Fruit fly (Drosophila melanogaster): Measurements from ENCODE around the gene CG10516.

The CG10516 gene

DNA sequence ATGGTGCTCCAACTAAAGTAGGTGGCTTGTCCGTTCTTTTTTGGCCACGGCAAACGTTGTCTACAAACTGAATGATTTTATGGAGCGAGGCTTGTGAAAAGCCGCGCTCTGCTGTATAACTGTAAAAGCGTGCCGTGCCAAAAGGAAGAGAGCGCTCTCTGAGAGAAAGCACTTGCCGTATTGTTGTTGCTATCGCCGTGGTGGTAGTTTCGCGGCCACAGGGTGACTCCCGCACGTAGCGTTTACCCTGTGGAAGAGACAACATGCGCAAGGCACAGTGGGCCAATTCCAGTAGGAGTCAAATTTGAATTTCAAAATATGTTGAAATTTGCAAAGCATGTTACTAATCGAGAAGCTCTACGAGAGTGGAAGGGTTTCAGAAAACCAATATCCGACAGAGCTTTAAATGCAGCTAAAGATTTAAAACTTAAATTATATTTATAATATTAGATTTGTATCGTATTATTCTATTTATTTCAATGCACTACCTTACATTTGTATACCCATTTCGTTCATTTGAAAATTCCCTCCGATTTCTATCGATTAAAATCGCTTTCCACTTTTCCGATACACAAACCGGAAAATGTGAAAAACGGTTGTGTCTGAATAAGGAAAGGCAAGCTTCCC lies 43.1 kb upstream of the CG10516 start, which contains the start of gene sff (continued):
- TF ChIP-seq MTF-1 (GFP tag; optimal IDR thresholded peaks at IDR 0.05; ENCODE audit: borderline replicate concordance) (peak; percentile 87), ERR (GFP tag; optimal IDR thresholded peaks at IDR 0.05) (peak; percentile 43), CG7786 (GFP tag; optimal IDR thresholded peaks at IDR 0.05) (peak; percentile 79), CG4730 (GFP tag; IDR thresholded peaks at IDR 0.05) (peak; percentile 85), Med (GFP tag) (peak; percentile 95), Oaz (GFP tag; IDR thresholded peaks at IDR 0.05) (peak; percentile 77), CG10431 (GFP tag; optimal IDR thresholded peaks at IDR 0.05) (peak; percentile 25), tup (GFP tag; optimal IDR thresholded peaks at IDR 0.05) (peak; percentile 19), Meics (GFP tag; optimal IDR thresholded peaks at IDR 0.05) (peak; percentile 88), CG7357 (GFP tag; IDR thresholded peaks at IDR 0.05) (peak; percentile 80), grn (GFP tag; optimal IDR thresholded peaks at IDR 0.05) (peak; percentile 20), Hmr (GFP tag; optimal IDR thresholded peaks at IDR 0.05) (peak; percentile 85), zf30C (GFP tag; optimal IDR thresholded peaks at IDR 0.05) (peak; percentile 31), exex (tag; optimal IDR thresholded peaks at IDR 0.05) (peak; percentile 48), aop (GFP tag; IDR thresholded peaks at IDR 0.05) (peak; percentile 83), Hmx (GFP tag; optimal IDR thresholded peaks at IDR 0.05) (no peak), CG5953 (GFP tag; IDR thresholded peaks at IDR 0.05) (peak; percentile 80), CG14441 (GFP tag; IDR thresholded peaks at IDR 0.05) (peak; percentile 88), CG12391 (tag; optimal IDR thresholded peaks at IDR 0.05) (peak; percentile 92), CG10147 (GFP tag; optimal IDR thresholded peaks at IDR 0.05) (peak; percentile 83), CG11247 (GFP tag; IDR thresholded peaks at IDR 0.05) (peak; percentile 77), CG8765 (GFP tag; IDR thresholded peaks at IDR 0.05) (peak; percentile 84), NFAT (GFP tag; IDR thresholded peaks at IDR 0.05) (peak; percentile 74), zfh1 (GFP tag; IDR thresholded peaks at IDR 0.05) (peak; percentile 91), Hr51 (GFP tag; optimal IDR thresholded peaks at IDR 0.05) (peak; percentile 74 to 88), ci (GFP tag; IDR thresholded peaks at IDR 0.05) (peak; percentile 94), mam (GFP tag; optimal IDR thresholded peaks at IDR 0.05) (peak; percentile 72), Lhr (GFP tag; optimal IDR thresholded peaks at IDR 0.05) (peak; percentile 68), CG1603 (tag; optimal IDR thresholded peaks at IDR 0.05) (peak; percentile 73), CG10979 (tag; optimal IDR thresholded peaks at IDR 0.05) (peak; percentile 90), CG14710 (tag; optimal IDR thresholded peaks at IDR 0.05) (peak; percentile 91), row (GFP tag; IDR thresholded peaks at IDR 0.05) (peak; percentile 91), ap (GFP tag; IDR thresholded peaks at IDR 0.05) (peak; percentile 86), twi (tag; optimal IDR thresholded peaks at IDR 0.05) (peak; percentile 83), CG1832 (GFP tag; optimal IDR thresholded peaks at IDR 0.05) (no peak), Lim3 (GFP tag; IDR thresholded peaks at IDR 0.05) (peak; percentile 75), lilli (GFP tag; optimal IDR thresholded peaks at IDR 0.05) (peak; percentile 81), bcd (GFP tag; optimal IDR thresholded peaks at IDR 0.05) (peak; percentile 92), run (tag; optimal IDR thresholded peaks at IDR 0.05) (peak; percentile 46), CG9932 (GFP tag; IDR thresholded peaks at IDR 0.05) (peak; percentile 85), CG17612 (GFP tag; IDR thresholded peaks at IDR 0.05) (peak; percentile 49; the same call in 1 of the 2 replicates), corto (GFP tag; optimal IDR thresholded peaks at IDR 0.05) (no peak), Optix (GFP tag; IDR thresholded peaks at IDR 0.05) (peak; percentile 91), sob (GFP tag; IDR thresholded peaks at IDR 0.05) (peak; percentile 82), eyg (GFP tag; optimal IDR thresholded peaks at IDR 0.05) (peak; percentile 43), CG14860 (GFP tag; IDR thresholded peaks at IDR 0.05; ENCODE audit: partially characterized antibody) (peak; percentile 33; the same call in 1 of the 3 replicates), E2f1 (GFP tag; IDR thresholded peaks at IDR 0.05) (peak; percentile 88), phol (tag; optimal IDR thresholded peaks at IDR 0.05) (peak; percentile 93), CG1602 (GFP tag; optimal IDR thresholded peaks at IDR 0.05) (peak; percentile 85), CG34422 (GFP tag; IDR thresholded peaks at IDR 0.05) (peak; percentile 92)

All from whole organism, embryonic.